Fruit fly (Drosophila melanogaster) whole organism, larva: ENCODE data around the gene Pex23.

Experiments
- noc ChIP-seq: fragments of 200-800 bp; sonication (Bioruptor generic); optimal IDR thresholded peaks from 3 replicates; lab custom pipeline; 2019; ENCODE audit warnings: missing biosample characterization, mild to moderate bottlenecking, missing genetic modification characterization, moderate library complexity

Gene Pex23

DNA sequence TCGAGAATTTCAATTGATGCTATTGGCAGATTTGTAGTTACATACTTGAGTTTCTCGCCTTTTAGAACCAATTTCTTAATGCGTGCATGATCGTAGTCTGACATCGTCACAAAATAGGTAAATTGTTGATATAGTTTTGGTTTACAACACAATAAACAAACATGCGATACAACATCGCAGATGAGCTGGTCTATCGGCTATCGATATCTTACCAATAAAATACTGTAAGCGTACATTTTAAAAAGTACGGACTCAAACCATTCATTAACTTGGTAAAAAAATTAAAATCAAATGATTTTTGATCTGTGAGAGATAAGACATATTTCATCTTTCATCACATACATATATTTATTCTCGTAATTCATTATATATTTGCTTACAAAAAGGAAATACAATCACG lies 5.1 kb downstream of the Pex23 start, which contains the start of gene FRG1:
TSS of gene FRG1 (minus strand) at position 175 of the 400 bp plus-strand sequence.
- TF ChIP-seq noc (tag; lab: Kevin White, UChicago), result no peak

DNA sequence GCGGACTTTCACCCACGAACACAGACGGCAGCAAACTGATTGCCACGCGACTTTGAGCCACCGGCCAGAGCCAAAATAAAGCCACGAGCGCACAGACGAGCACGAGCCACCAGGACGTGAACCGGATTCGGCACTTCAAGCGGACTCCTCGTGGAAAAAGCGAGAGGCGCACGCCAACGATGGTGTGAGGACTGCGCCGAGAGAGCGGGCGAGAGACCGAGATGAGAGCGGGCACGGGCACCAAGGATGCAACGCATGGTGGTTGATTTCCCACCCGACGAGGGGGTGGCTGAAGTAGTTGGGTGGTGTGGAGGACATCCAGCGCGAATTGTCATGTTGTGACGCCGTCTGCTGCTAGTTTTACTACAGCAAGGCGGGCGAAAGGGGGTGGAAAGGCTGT lies 6.8 kb downstream of the Pex23 start, which contains the start of gene gogo:
TSS of gene gogo (minus strand) at position 39 of the 400 bp plus-strand sequence.
- TF ChIP-seq noc (tag; lab: Kevin White, UChicago), result no peak

DNA sequence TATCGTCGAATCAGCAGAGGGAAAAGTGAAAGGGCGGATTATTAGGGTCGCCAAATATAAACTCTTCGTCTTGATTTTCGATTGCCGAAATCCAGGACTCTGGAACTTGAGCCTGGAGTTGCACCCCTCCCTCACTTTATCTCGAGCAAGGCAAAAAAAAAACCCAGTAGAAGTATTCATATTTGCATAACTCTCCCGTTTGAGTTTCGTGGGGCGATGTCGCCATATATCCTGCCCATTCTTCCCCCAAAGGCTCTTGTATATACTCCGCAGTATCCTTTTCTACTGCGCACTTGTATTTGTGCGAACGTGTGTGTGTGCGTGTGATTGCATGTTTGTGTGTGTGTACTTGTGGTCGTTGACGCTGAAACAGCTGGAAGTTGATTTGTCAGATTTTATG lies 14.9 kb downstream of the Pex23 start:
- TF ChIP-seq noc (tag; lab: Kevin White, UChicago), result no peak

DNA sequence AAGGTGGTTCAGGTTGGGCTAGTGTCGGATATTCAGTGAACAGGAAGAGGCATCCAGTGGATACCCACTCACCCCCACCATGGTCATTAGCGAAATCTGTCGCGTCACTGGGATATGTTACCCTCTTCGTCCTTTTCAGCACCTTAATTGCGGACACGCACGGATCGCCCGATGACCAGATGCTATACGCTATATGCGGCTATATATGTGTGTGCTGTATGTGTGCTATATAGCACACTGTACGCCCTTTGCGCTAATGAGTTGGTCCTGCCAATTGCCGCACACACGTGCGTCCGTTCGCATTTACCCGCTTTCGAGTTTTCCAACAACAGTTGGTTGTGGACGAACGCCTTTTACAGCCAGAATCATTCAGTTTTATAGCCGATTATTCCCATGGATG lies 20.7 kb downstream of the Pex23 start:
- TF ChIP-seq noc (tag; lab: Kevin White, UChicago), result no peak

DNA sequence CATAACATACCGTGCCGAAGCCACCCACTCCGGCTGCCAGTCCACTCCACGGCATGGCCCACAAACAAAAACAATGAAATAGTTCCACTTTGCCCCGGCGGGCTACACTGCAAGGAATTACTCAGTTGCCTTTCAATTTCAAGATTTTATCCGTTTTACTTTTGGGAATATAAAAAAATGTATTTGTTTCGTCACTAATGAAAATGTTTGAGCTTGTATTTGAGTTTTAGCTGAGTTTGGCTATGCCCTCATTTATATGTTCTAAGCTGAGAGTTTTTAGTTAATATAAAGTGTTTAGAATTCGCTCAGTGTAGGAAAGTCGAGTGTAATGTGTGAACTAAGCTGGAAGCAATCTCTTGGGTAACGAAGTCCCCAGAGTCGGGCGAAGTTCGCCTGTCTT lies 25.3 kb downstream of the Pex23 start:
- TF ChIP-seq noc (tag; lab: Kevin White, UChicago), result no peak

DNA sequence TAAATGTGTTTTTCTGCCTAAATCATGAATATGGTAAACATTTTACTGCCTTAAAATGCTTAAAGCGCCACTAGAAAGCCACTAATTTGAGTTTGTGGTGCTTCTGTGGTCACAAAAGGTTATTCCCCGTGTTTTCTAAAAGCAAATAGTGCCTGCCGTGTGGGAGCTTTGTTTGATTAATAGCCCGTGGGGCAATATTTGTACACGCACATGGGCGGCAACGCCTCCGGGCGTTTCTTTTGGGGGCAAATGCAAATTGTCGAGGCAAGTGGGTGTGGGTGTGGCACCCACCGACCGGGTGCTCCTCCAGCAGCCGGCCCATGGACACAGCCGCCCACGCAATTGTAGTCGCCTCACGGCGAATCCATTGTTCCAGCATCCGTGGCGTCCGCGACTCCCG lies 26.1 kb downstream of the Pex23 start:
- no peak for TF ChIP-seq noc (tag; lab: Kevin White, UChicago)

DNA sequence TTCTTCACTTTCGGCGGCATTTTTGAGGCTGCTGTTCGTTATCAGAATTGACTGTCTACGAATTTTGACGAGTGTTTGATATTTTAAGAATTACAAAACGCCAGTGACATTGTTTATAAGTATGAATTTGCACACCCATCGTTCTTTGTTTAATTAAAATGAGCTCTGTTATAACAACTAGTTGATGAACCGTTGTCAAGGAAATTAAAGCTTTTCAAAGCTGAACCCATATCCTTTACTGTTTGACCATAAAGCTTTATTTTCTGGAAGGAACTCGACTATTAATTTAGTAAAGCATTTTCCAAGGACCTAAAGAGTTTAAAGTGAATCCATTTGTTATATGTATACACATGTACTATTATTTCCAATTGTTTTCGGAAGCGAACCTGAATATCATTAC lies 26.7 kb downstream of the Pex23 start, which contains the start of gene CG17122:
TSS of gene CG17122 (minus strand) at position 101 of the 400 bp plus-strand sequence.
- TF ChIP-seq noc (tag; lab: Kevin White, UChicago), result no peak

DNA sequence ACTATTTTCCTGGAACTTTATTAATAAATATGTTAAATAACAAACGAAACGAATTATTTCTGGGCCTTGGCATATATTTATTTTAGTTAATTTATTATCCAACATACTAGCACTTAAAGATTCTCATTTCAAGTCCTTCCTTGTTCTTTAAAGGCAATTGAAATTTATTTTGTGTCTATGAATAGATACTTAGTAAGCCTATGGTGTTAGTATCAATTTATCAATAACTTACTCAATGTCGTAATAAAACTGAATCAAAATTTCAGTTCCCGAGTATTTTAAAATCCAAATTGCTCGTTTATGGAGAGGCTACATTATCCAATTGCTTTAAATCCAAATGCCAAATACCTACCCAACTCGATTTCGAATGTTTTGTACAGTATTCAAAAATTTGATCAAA lies 36.4 kb downstream of the Pex23 start, which contains the start of gene CG32228:
TSS of gene CG32228 (plus strand) at position 301 of the 400 bp plus-strand sequence.
- no peak for TF ChIP-seq noc (tag; lab: Kevin White, UChicago)

DNA sequence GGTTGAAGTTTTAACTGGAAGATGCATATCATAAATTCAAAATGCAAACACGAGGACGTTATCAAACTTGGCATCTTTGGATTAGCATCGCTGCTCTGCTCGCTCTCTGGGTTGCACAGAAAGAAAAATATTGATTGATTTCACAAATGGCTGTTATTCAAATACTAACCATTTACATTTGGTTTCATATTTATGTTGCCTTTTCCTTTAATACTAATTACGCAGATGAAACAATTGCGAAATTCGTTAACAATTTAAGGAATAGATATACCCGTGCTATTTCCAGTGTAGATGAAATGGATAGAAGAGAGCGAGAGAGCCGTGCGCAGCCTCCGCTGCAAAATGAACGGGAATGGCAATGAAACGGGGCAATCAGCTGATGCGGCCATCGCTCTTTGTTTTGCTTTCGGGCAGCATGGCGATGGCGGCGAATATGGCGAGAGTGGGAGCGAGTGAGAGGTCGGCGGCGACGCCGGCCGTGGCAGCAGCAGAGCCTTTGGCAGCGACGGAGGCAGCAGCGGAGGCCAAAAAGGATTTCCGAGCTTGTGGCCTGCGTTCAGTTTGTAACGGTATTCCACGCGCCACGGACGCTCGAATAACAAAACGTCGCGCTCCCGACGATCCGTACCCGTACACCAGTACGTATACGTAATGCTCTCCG lies 54.3 kb downstream of the Pex23 start, which contains the start of gene rdgC:
TSS of gene rdgC (plus strand) at position 568 of the 661 bp plus-strand sequence.
- peak; percentile 94 for TF ChIP-seq noc (tag; lab: Kevin White, UChicago)
